Fruit fly (Drosophila melanogaster) whole organism, embryonic: ENCODE results near the gene slp1.

Experiments used
- B-H2 ChIP-seq: fragments of 200-800 bp; sonication (Bioruptor generic); optimal IDR thresholded peaks from 2 replicates; lab custom pipeline; 2018; ENCODE audit warnings: missing biosample characterization, mild to moderate bottlenecking, missing genetic modification characterization
- CG10654 ChIP-seq: fragments of 200-800 bp; sonication (Bioruptor generic); optimal IDR thresholded peaks from 2 replicates; lab custom pipeline; 2016; ENCODE audit warnings: missing biosample characterization, missing genetic modification characterization
- CG11696 ChIP-seq: fragments of 200-800 bp; sonication (Bioruptor generic); IDR thresholded peaks from 2 replicates; pipeline ENCODE4 v1.3.6; 2022; ENCODE audit warnings: missing biosample characterization, missing genetic modification characterization
- CG12071 ChIP-seq: fragments of 200-800 bp; sonication (Bioruptor generic); optimal IDR thresholded peaks from 3 replicates; lab custom pipeline; 2018; ENCODE audit warnings: missing biosample characterization, mild to moderate bottlenecking, missing genetic modification characterization
- CG13123 ChIP-seq: fragments of 200-800 bp; sonication (Bioruptor generic); optimal IDR thresholded peaks from 2 replicates; lab custom pipeline; 2016; ENCODE audit warnings: missing biosample characterization, missing genetic modification characterization
- CG13287 ChIP-seq: fragments of 200-800 bp; sonication (Bioruptor generic); IDR thresholded peaks from 2 replicates; pipeline ENCODE4 v1.3.6; 2022; ENCODE audit warnings: missing biosample characterization, missing genetic modification characterization; ENCODE audit not compliant: partially characterized antibody
- CG14014 ChIP-seq: fragments of 200-800 bp; sonication (Bioruptor generic); IDR thresholded peaks from 2 replicates; pipeline ENCODE4 v1.3.6; 2022; ENCODE audit warnings: missing biosample characterization, missing genetic modification characterization
- CG14860 ChIP-seq: fragments of 200-800 bp; sonication (Bioruptor generic); IDR thresholded peaks from 3 replicates; pipeline ENCODE4 v1.3.6; 2022; ENCODE audit warnings: missing biosample characterization, missing genetic modification characterization; ENCODE audit not compliant: partially characterized antibody
- CG15011 ChIP-seq: fragments of 200-800 bp; sonication (Bioruptor generic); optimal IDR thresholded peaks from 3 replicates; lab custom pipeline; 2018; ENCODE audit warnings: missing biosample characterization, mild to moderate bottlenecking, missing genetic modification characterization
- CG15514 ChIP-seq: fragments of 200-800 bp; sonication (Bioruptor generic); optimal IDR thresholded peaks from 3 replicates; lab custom pipeline; 2017; ENCODE audit warnings: missing biosample characterization, missing genetic modification characterization, mild to moderate bottlenecking, moderate library complexity, missing genetic modification reagents
- CG17912 ChIP-seq: fragments of 200-800 bp; sonication (Bioruptor generic); optimal IDR thresholded peaks from 2 replicates; lab custom pipeline; 2018; ENCODE audit warnings: missing biosample characterization, mild to moderate bottlenecking, missing genetic modification characterization
- CG2116 ChIP-seq: fragments of 200-800 bp; sonication (Bioruptor generic); optimal IDR thresholded peaks from 3 replicates; lab custom pipeline; 2018; ENCODE audit warnings: missing biosample characterization, mild to moderate bottlenecking, missing genetic modification characterization
- CG2889 ChIP-seq: fragments of 200-800 bp; sonication (Bioruptor generic); IDR thresholded peaks from 3 replicates; pipeline ENCODE4 v1.3.6; 2022; ENCODE audit warnings: missing biosample characterization, missing genetic modification characterization
- CG3847 ChIP-seq: fragments of 200-800 bp; sonication (Bioruptor generic); IDR thresholded peaks from 2 replicates; pipeline ENCODE4 v1.3.6; 2022; ENCODE audit warnings: missing biosample characterization, missing genetic modification characterization
- CG3995 ChIP-seq: fragments of 200-800 bp; sonication (Bioruptor generic); optimal IDR thresholded peaks from 3 replicates; lab custom pipeline; 2016; ENCODE audit warnings: missing biosample characterization, missing genetic modification characterization
- CG4404 ChIP-seq: fragments of 200-800 bp; sonication (Bioruptor generic); IDR thresholded peaks from 2 replicates; pipeline ENCODE4 v1.3.6; 2022; ENCODE audit warnings: missing biosample characterization, missing genetic modification characterization
- CG4424 ChIP-seq: fragments of 200-800 bp; sonication (Bioruptor generic); optimal IDR thresholded peaks from 3 replicates; lab custom pipeline; 2016; ENCODE audit warnings: missing biosample characterization, missing genetic modification characterization
- CG7556 ChIP-seq: fragments of 200-800 bp; sonication (Bioruptor generic); optimal IDR thresholded peaks from 2 replicates; lab custom pipeline; 2017; ENCODE audit warnings: missing biosample characterization, mild to moderate bottlenecking, missing genetic modification characterization
- CG9215 ChIP-seq: fragments of 200-800 bp; sonication (Bioruptor generic); IDR thresholded peaks from 2 replicates; pipeline ENCODE4 v1.3.6; 2022; ENCODE audit warnings: missing biosample characterization, missing genetic modification characterization
- Dip2 ChIP-seq: fragments of 200-800 bp; sonication (Bioruptor generic); IDR thresholded peaks from 2 replicates; pipeline ENCODE4 v1.3.6; 2022; ENCODE audit warnings: missing biosample characterization, missing genetic modification characterization
- Elba2 ChIP-seq: fragments of 200-800 bp; sonication (Bioruptor generic); optimal IDR thresholded peaks from 3 replicates; lab custom pipeline; 2016; ENCODE audit warnings: missing biosample characterization, missing genetic modification characterization
- HHEX ChIP-seq: fragments of 200-800 bp; sonication (Bioruptor generic); optimal IDR thresholded peaks from 3 replicates; lab custom pipeline; 2017; ENCODE audit warnings: missing biosample characterization, mild to moderate bottlenecking, missing genetic modification characterization, missing genetic modification reagents
- HLH54F ChIP-seq: fragments of 200-800 bp; sonication (Bioruptor generic); optimal IDR thresholded peaks from 3 replicates; lab custom pipeline; 2016; ENCODE audit warnings: missing biosample characterization, missing genetic modification characterization
- Hey ChIP-seq: fragments of 200-800 bp; sonication (Bioruptor generic); optimal IDR thresholded peaks from 3 replicates; lab custom pipeline; 2018; ENCODE audit warnings: missing biosample characterization, mild to moderate bottlenecking, missing genetic modification characterization
- Myb ChIP-seq: fragments of 200-800 bp; sonication (Bioruptor generic); optimal IDR thresholded peaks from 2 replicates; lab custom pipeline; 2016; ENCODE audit warnings: missing biosample characterization, missing genetic modification characterization
- Opbp ChIP-seq: fragments of 200-800 bp; sonication (Bioruptor generic); IDR thresholded peaks from 3 replicates; pipeline ENCODE4 v1.3.6; 2022; ENCODE audit warnings: missing biosample characterization, missing genetic modification characterization; ENCODE audit not compliant: partially characterized antibody
- Side ChIP-seq: fragments of 200-800 bp; sonication (Bioruptor generic); optimal IDR thresholded peaks from 2 replicates; lab custom pipeline; 2016; ENCODE audit warnings: missing biosample characterization, missing genetic modification characterization
- Vsx1 ChIP-seq: fragments of 200-800 bp; sonication (Bioruptor generic); optimal IDR thresholded peaks from 2 replicates; lab custom pipeline; 2017; ENCODE audit warnings: missing biosample characterization, mild to moderate bottlenecking, missing genetic modification characterization, missing genetic modification reagents
- cad ChIP-seq: fragments of >200 bp; optimal IDR thresholded peaks from 2 replicates; lab custom pipeline; 2017; ENCODE audit warnings: missing biosample characterization, missing genetic modification characterization
- cas ChIP-seq: fragments of 200-800 bp; sonication (Bioruptor generic); IDR thresholded peaks from 2 replicates; pipeline ENCODE4 v1.3.6; 2022; ENCODE audit warnings: missing biosample characterization, missing genetic modification characterization
- cato ChIP-seq: fragments of 200-800 bp; sonication (Bioruptor generic); optimal IDR thresholded peaks from 2 replicates; lab custom pipeline; 2016; ENCODE audit warnings: missing biosample characterization, missing genetic modification characterization, borderline replicate concordance
- caup ChIP-seq: fragments of 200-800 bp; sonication (Bioruptor generic); optimal IDR thresholded peaks from 3 replicates; lab custom pipeline; 2017; ENCODE audit warnings: missing biosample characterization, mild to moderate bottlenecking, missing genetic modification characterization, moderate library complexity; ENCODE audit not compliant: severe bottlenecking
- ci ChIP-seq: fragments of 200-800 bp; sonication (Bioruptor generic); IDR thresholded peaks from 3 replicates; pipeline ENCODE4 v1.3.6; 2022; ENCODE audit warnings: missing biosample characterization, missing genetic modification characterization
- cwo ChIP-seq: fragments of 200-800 bp; sonication (Bioruptor generic); optimal IDR thresholded peaks from 3 replicates; lab custom pipeline; 2017; ENCODE audit warnings: missing biosample characterization, missing genetic modification characterization, mild to moderate bottlenecking, moderate library complexity, missing genetic modification reagents
- eyg ChIP-seq: fragments of 200-800 bp; sonication (Bioruptor generic); optimal IDR thresholded peaks from 3 replicates; lab custom pipeline; 2016; ENCODE audit warnings: missing biosample characterization, missing genetic modification characterization
- fd102C ChIP-seq: fragments of 200-800 bp; sonication (Bioruptor generic); optimal IDR thresholded peaks from 2 replicates; lab custom pipeline; 2018; ENCODE audit warnings: missing biosample characterization, mild to moderate bottlenecking, missing genetic modification characterization, moderate library complexity
- fd3F ChIP-seq: fragments of 200-800 bp; sonication (Bioruptor generic); optimal IDR thresholded peaks from 2 replicates; lab custom pipeline; 2018; ENCODE audit warnings: missing biosample characterization, mild to moderate bottlenecking, missing genetic modification characterization, moderate library complexity
- ftz-f1 ChIP-seq: fragments of 200-800 bp; sonication (Bioruptor generic); optimal IDR thresholded peaks from 2 replicates; lab custom pipeline; 2016; ENCODE audit warnings: missing biosample characterization, missing genetic modification characterization
- grn ChIP-seq: fragments of 200-800 bp; sonication (Bioruptor generic); optimal IDR thresholded peaks from 3 replicates; lab custom pipeline; 2017; ENCODE audit warnings: missing biosample characterization, missing genetic modification characterization
- hb ChIP-seq: fragments of 200-800 bp; sonication (Bioruptor generic); IDR thresholded peaks from 3 replicates; pipeline ENCODE4 v1.3.6; 2022; ENCODE audit warnings: missing biosample characterization, missing genetic modification characterization; ENCODE audit not compliant: partially characterized antibody
- insv ChIP-seq, 2 experiments: fragments of 200-800 bp; sonication (Bioruptor generic); optimal IDR thresholded peaks; 3 replicates each; lab custom pipeline; 2016 to 2018; ENCODE audit warnings: missing biosample characterization in 2 of 2, missing genetic modification characterization in 2 of 2
- lbe ChIP-seq: fragments of 200-800 bp; sonication (Bioruptor generic); optimal IDR thresholded peaks from 2 replicates; lab custom pipeline; 2016; ENCODE audit warnings: missing biosample characterization, mild to moderate bottlenecking, missing genetic modification characterization
- nerfin-1 ChIP-seq: fragments of 200-800 bp; sonication (Bioruptor generic); optimal IDR thresholded peaks from 3 replicates; lab custom pipeline; 2019; ENCODE audit warnings: missing biosample characterization, mild to moderate bottlenecking, missing genetic modification characterization, moderate library complexity
- p53 ChIP-seq: fragments of 200-800 bp; sonication (Bioruptor generic); optimal IDR thresholded peaks from 2 replicates; lab custom pipeline; 2016; ENCODE audit warnings: missing biosample characterization, missing genetic modification characterization
- pan ChIP-seq, 4 experiments: fragments of >200 bp in 3 of 4; fragments of 200-800 bp in 1 of 4; sonication (Bioruptor generic) in 1 of 4; optimal IDR thresholded peaks in 3 of 4; IDR thresholded peaks in 1 of 4; 2 replicates each; pipeline versions ENCODE4 v1.3.6 to Lab custom; 2017 to 2022; ENCODE audit warnings: missing biosample characterization in 2 of 4, missing genetic modification characterization in 2 of 4, mixed read lengths in 1 of 4
- sens ChIP-seq: fragments of 200-800 bp; sonication (Bioruptor generic); peaks from one replicate; lab custom pipeline; 2016; ENCODE audit warnings: missing biosample characterization, missing genetic modification characterization
- shn ChIP-seq: fragments of 200-800 bp; sonication (Bioruptor generic); optimal IDR thresholded peaks from 3 replicates; lab custom pipeline; 2016; ENCODE audit warnings: missing biosample characterization, missing genetic modification characterization
- slou ChIP-seq: fragments of 200-800 bp; sonication (Bioruptor generic); optimal IDR thresholded peaks from 3 replicates; lab custom pipeline; 2016; ENCODE audit warnings: missing biosample characterization, missing genetic modification characterization
- toy ChIP-seq: fragments of 200-800 bp; sonication (Bioruptor generic); IDR thresholded peaks from 2 replicates; pipeline ENCODE4 v1.3.6; 2022; ENCODE audit warnings: missing biosample characterization, missing genetic modification characterization
- zfh2 ChIP-seq: fragments of 200-800 bp; sonication (Bioruptor generic); optimal IDR thresholded peaks from 2 replicates; lab custom pipeline; 2016; ENCODE audit warnings: missing biosample characterization, missing genetic modification characterization

slp1 gene

dm6 chr2L:3872283-3872682 lies 46.8 kb downstream of the slp1 start, which contains the start of gene CG31957 (continued):
- TF ChIP-seq CG12071 (no peak), grn (GFP tag; lab: Kevin White, UChicago) (no peak), eyg (GFP tag; lab: Kevin White, UChicago) (no peak), lbe (GFP tag; lab: Kevin White, UChicago) (no peak), toy (GFP tag; lab: Robert Waterston, UW) (no peak), pan (optimal IDR thresholded peaks at IDR 0.05; lab: Kevin White, UChicago) (no peak), pan (GFP tag; optimal IDR thresholded peaks at IDR 0.05 in 1 of 2, IDR thresholded peaks at IDR 0.05 in 1 of 2) (peak in 1 of 2 experiments; percentile 53), CG9215 (GFP tag; lab: Robert Waterston, UW) (peak; percentile 59), B-H2 (peak; percentile 23), shn (GFP tag; lab: Kevin White, UChicago) (peak; percentile 82), CG2116 (GFP tag; lab: Kevin White, UChicago) (peak; percentile 84), sens (peak; percentile 88), fd3F (GFP tag; lab: Kevin White, UChicago) (no peak), cad (no peak), ftz-f1 (GFP tag; lab: Kevin White, UChicago) (no peak), ci (GFP tag; lab: Robert Waterston, UW) (peak; percentile 71), caup (GFP tag; lab: Kevin White, UChicago) (peak; percentile 3), CG15011 (GFP tag; lab: Kevin White, UChicago) (no peak), Opbp (peak; percentile 97), slou (GFP tag; lab: Kevin White, UChicago) (peak; percentile 41), hb (peak; percentile 72), CG15514 (GFP tag; lab: Kevin White, UChicago) (peak; percentile 49), Vsx1 (GFP tag; lab: Kevin White, UChicago) (no peak), HLH54F (GFP tag; lab: Kevin White, UChicago) (peak; percentile 54), CG4424 (GFP tag; lab: Kevin White, UChicago) (peak; percentile 28), cato (GFP tag; lab: Kevin White, UChicago) (no peak), HHEX (GFP tag; lab: Kevin White, UChicago) (no peak), CG3995 (GFP tag; lab: Kevin White, UChicago) (peak; percentile 29), Dip2 (GFP tag; lab: Robert Waterston, UW) (no peak), fd102C (no peak), CG13123 (peak; percentile 15), cwo (GFP tag; lab: Kevin White, UChicago) (no peak), CG4404 (GFP tag; lab: Robert Waterston, UW) (no peak), CG14860 (GFP tag; lab: Robert Waterston, UW) (peak; percentile 78), insv (GFP tag; optimal IDR thresholded peaks at IDR 0.05; lab: Kevin White, UChicago) (peak in 1 of 2 experiments; percentile 3), CG13287 (peak; percentile 91), p53 (GFP tag; lab: Kevin White, UChicago) (peak; percentile 59), CG11696 (no peak), Myb (GFP tag; lab: Kevin White, UChicago) (peak; percentile 90), cas (GFP tag; lab: Robert Waterston, UW) (0 out of 2 replicates have a peak, but pooled peaks have one; percentile 10), zfh2 (peak; percentile 87), CG3847 (GFP tag; lab: Robert Waterston, UW) (peak; percentile 86), CG14014 (GFP tag; lab: Robert Waterston, UW) (peak; percentile 53), Elba2 (GFP tag; lab: Kevin White, UChicago) (no peak), Hey (tag; lab: Kevin White, UChicago) (no peak), CG17912 (GFP tag; lab: Kevin White, UChicago) (peak; percentile 38), nerfin-1 (tag; lab: Kevin White, UChicago) (no peak), CG2889 (GFP tag; lab: Robert Waterston, UW) (0 out of 3 replicates have a peak, but pooled peaks have one; percentile 13), CG10654 (GFP tag; lab: Kevin White, UChicago) (no peak), CG7556 (GFP tag; lab: Kevin White, UChicago) (no peak), Side (GFP tag; lab: Kevin White, UChicago) (peak; percentile 58)
